Fruit fly (Drosophila melanogaster): ENCODE measurements around the gene Hmgcr.

The Hmgcr gene

DNA sequence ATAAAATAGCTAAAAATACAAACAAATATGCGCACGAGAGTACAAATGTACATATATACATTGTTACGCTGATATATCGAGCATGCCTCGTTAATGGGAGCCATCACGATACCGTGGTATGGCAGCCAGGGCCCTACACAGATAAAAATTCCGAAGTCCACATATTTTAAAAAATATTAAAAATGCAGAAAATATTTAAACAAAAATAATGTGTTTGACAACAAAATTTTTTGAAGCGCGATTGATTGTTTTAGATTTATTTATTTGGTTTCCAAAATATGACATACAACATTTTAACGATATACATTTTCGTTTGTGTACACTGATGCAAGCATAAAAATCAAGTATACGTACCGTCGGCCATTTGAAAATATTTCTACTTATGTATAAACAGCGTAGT, 6.4 kb upstream of the Hmgcr start (continued):
- TF ChIP-seq Fer1 (GFP tag; optimal IDR thresholded peaks at IDR 0.05), result peak; percentile 90
- no peak for TF ChIP-seq zf30C (GFP tag; optimal IDR thresholded peaks at IDR 0.05)
- peak; percentile 79 for TF ChIP-seq CG6765 (GFP tag; optimal IDR thresholded peaks at IDR 0.05)
- TF ChIP-seq zfh2 (GFP tag; optimal IDR thresholded peaks at IDR 0.05), result peak; percentile 86
- TF ChIP-seq mam (GFP tag; optimal IDR thresholded peaks at IDR 0.05), result peak; percentile 85
- TF ChIP-seq klu (GFP tag; IDR thresholded peaks at IDR 0.05), result peak; percentile 77
- no peak for TF ChIP-seq grn (GFP tag; optimal IDR thresholded peaks at IDR 0.05)
- peak; percentile 1 for TF ChIP-seq trem (tag; optimal IDR thresholded peaks at IDR 0.05)
- TF ChIP-seq hkb (optimal IDR thresholded peaks at IDR 0.05), result no peak
- TF ChIP-seq hkb (GFP tag; IDR thresholded peaks at IDR 0.05), result peak; percentile 89
- no peak for TF ChIP-seq insv (GFP tag; optimal IDR thresholded peaks at IDR 0.05)
- TF ChIP-seq mld (GFP tag; IDR thresholded peaks at IDR 0.05; ENCODE audit: partially characterized antibody), result no peak
- peak; percentile 41 for TF ChIP-seq ash1 (GFP tag; optimal IDR thresholded peaks at IDR 0.05)
- TF ChIP-seq hth (optimal IDR thresholded peaks at IDR 0.05), result no peak
- TF ChIP-seq Ets65A (GFP tag), result peak; percentile 76
- no peak for TF ChIP-seq fru (optimal IDR thresholded peaks at IDR 0.05)
- no peak for TF ChIP-seq sens-2 (GFP tag; IDR thresholded peaks at IDR 0.05)
- peak; percentile 59 for TF ChIP-seq az2 (GFP tag; optimal IDR thresholded peaks at IDR 0.05)
- TF ChIP-seq CG17186 (GFP tag; optimal IDR thresholded peaks at IDR 0.05), result no peak
- TF ChIP-seq Gug (GFP tag; IDR thresholded peaks at IDR 0.05), result peak; percentile 51; the same call in 2 of the 4 replicates
- TF ChIP-seq CG13123 (GFP tag; optimal IDR thresholded peaks at IDR 0.05), result no peak
- TF ChIP-seq bsh (GFP tag; optimal IDR thresholded peaks at IDR 0.05), result peak; percentile 15 to 69
- TF ChIP-seq CG3726 (GFP tag; IDR thresholded peaks at IDR 0.05), result no peak
- no peak for TF ChIP-seq ro (GFP tag; IDR thresholded peaks at IDR 0.05)
- peak; percentile 29 for TF ChIP-seq D19A (tag; optimal IDR thresholded peaks at IDR 0.05)
- TF ChIP-seq Dip3 (GFP tag; optimal IDR thresholded peaks at IDR 0.05), result peak; percentile 85
- TF ChIP-seq Optix (GFP tag; IDR thresholded peaks at IDR 0.05), result no peak
- TF ChIP-seq CG15514 (GFP tag; optimal IDR thresholded peaks at IDR 0.05), result peak; percentile 81
- TF ChIP-seq ken (GFP tag; IDR thresholded peaks at IDR 0.05), result peak; percentile 64; the same call in 1 of the 3 replicates
- TF ChIP-seq CG12236 (GFP tag; optimal IDR thresholded peaks at IDR 0.05), result no peak
- TF ChIP-seq CG16815 (GFP tag; optimal IDR thresholded peaks at IDR 0.05), result peak; percentile 66
- peak; percentile 64 for TF ChIP-seq CG18764 (GFP tag; optimal IDR thresholded peaks at IDR 0.05)
- TF ChIP-seq Nf-YB (GFP tag; optimal IDR thresholded peaks at IDR 0.05), result peak; percentile 64
- peak; percentile 74 for TF ChIP-seq GATAe (GFP tag; conservative IDR thresholded peaks at IDR 0.05)
- TF ChIP-seq cwo (GFP tag; optimal IDR thresholded peaks at IDR 0.05), result peak; percentile 91
- TF ChIP-seq Hsf (GFP tag; optimal IDR thresholded peaks at IDR 0.05), result peak; percentile 74
- no peak for TF ChIP-seq CG7745 (tag; optimal IDR thresholded peaks at IDR 0.05)
- peak; percentile 87 for TF ChIP-seq grau (tag; optimal IDR thresholded peaks at IDR 0.05)
- peak; percentile 57 for TF ChIP-seq Blimp-1 (GFP tag; optimal IDR thresholded peaks at IDR 0.05)
- TF ChIP-seq vvl (GFP tag; IDR thresholded peaks at IDR 0.05), result peak; percentile 88
- peak; percentile 54 for TF ChIP-seq eyg (GFP tag; optimal IDR thresholded peaks at IDR 0.05)
- peak; percentile 72 for TF ChIP-seq Asciz (GFP tag; optimal IDR thresholded peaks at IDR 0.05)
- TF ChIP-seq CG12071 (GFP tag; optimal IDR thresholded peaks at IDR 0.05), result peak; percentile 60
- no peak for TF ChIP-seq gce (GFP tag; IDR thresholded peaks at IDR 0.05)
- peak; percentile 78 for TF ChIP-seq pho (GFP tag; optimal IDR thresholded peaks at IDR 0.05)
- peak; percentile 85 for TF ChIP-seq CG17359 (tag; optimal IDR thresholded peaks at IDR 0.05)
- TF ChIP-seq nom (GFP tag; optimal IDR thresholded peaks at IDR 0.05), result no peak
- TF ChIP-seq eve (GFP tag; optimal IDR thresholded peaks at IDR 0.05), result peak in 1 of 2 experiments; percentile 11
- peak; percentile 85; the same call in 1 of the 2 replicates for TF ChIP-seq rib (GFP tag; IDR thresholded peaks at IDR 0.05)
- no peak for TF ChIP-seq vnd (GFP tag; IDR thresholded peaks at IDR 0.05; ENCODE audit: partially characterized antibody)
- peak; percentile 78 for TF ChIP-seq CG31224 (GFP tag; IDR thresholded peaks at IDR 0.05)
- TF ChIP-seq CG9215 (GFP tag; IDR thresholded peaks at IDR 0.05), result peak; percentile 72
